Fruit fly (Drosophila melanogaster) whole organism, embryonic: ENCODE data around the gene CG11089.

Experiments
- Atf-2 ChIP-seq: fragments of 200-800 bp; sonication (Bioruptor generic); optimal IDR thresholded peaks from 2 replicates; lab custom pipeline; 2016; ENCODE audit warnings: missing biosample characterization, missing genetic modification characterization
- B-H2 ChIP-seq: fragments of 200-800 bp; sonication (Bioruptor generic); optimal IDR thresholded peaks from 2 replicates; lab custom pipeline; 2018; ENCODE audit warnings: missing biosample characterization, mild to moderate bottlenecking, missing genetic modification characterization
- CG10431 ChIP-seq: fragments of 200-800 bp; sonication (Bioruptor generic); optimal IDR thresholded peaks from 3 replicates; lab custom pipeline; 2018; ENCODE audit warnings: missing biosample characterization, mild to moderate bottlenecking, missing genetic modification characterization
- CG10462 ChIP-seq: fragments of 200-800 bp; sonication (Bioruptor generic); optimal IDR thresholded peaks from 2 replicates; lab custom pipeline; 2016; ENCODE audit warnings: missing biosample characterization, missing genetic modification characterization
- CG10565 ChIP-seq: fragments of 200-800 bp; sonication (Bioruptor generic); optimal IDR thresholded peaks from 3 replicates; lab custom pipeline; 2016; ENCODE audit warnings: missing biosample characterization, mild to moderate bottlenecking, missing genetic modification characterization
- CG10979 ChIP-seq: fragments of 200-800 bp; sonication (Bioruptor generic); optimal IDR thresholded peaks from 2 replicates; lab custom pipeline; 2018; ENCODE audit warnings: missing biosample characterization, mild to moderate bottlenecking, missing genetic modification characterization, moderate library complexity
- CG12769 ChIP-seq: fragments of 200-800 bp; sonication (Bioruptor generic); optimal IDR thresholded peaks from 2 replicates; lab custom pipeline; 2019; ENCODE audit warnings: missing biosample characterization, mild to moderate bottlenecking, missing genetic modification characterization, moderate library complexity
- CG14710 ChIP-seq: fragments of 200-800 bp; sonication (Bioruptor generic); optimal IDR thresholded peaks from 3 replicates; lab custom pipeline; 2019; ENCODE audit warnings: missing biosample characterization, mild to moderate bottlenecking, missing genetic modification characterization, moderate library complexity
- CG14860 ChIP-seq: fragments of 200-800 bp; sonication (Bioruptor generic); IDR thresholded peaks from 3 replicates; pipeline ENCODE4 v1.3.6; 2022; ENCODE audit warnings: missing biosample characterization, missing genetic modification characterization; ENCODE audit not compliant: partially characterized antibody
- CG15011 ChIP-seq: fragments of 200-800 bp; sonication (Bioruptor generic); optimal IDR thresholded peaks from 3 replicates; lab custom pipeline; 2018; ENCODE audit warnings: missing biosample characterization, mild to moderate bottlenecking, missing genetic modification characterization
- CG1602 ChIP-seq: fragments of 200-800 bp; sonication (Bioruptor generic); optimal IDR thresholded peaks from 3 replicates; lab custom pipeline; 2016; ENCODE audit warnings: missing biosample characterization, missing genetic modification characterization
- CG1603 ChIP-seq: fragments of 200-800 bp; sonication (Bioruptor generic); optimal IDR thresholded peaks from 2 replicates; lab custom pipeline; 2019; ENCODE audit warnings: missing biosample characterization, mild to moderate bottlenecking, missing genetic modification characterization, moderate library complexity
- CG16779 ChIP-seq: fragments of 200-800 bp; sonication (Bioruptor generic); IDR thresholded peaks from 2 replicates; pipeline ENCODE4 v1.3.6; 2022; ENCODE audit warnings: missing biosample characterization, missing genetic modification characterization
- CG17802 ChIP-seq: fragments of 200-800 bp; sonication (Bioruptor generic); optimal IDR thresholded peaks from 2 replicates; lab custom pipeline; 2018; ENCODE audit warnings: missing biosample characterization, mild to moderate bottlenecking, missing genetic modification characterization, moderate library complexity
- CG31388 ChIP-seq: fragments of 200-800 bp; sonication (Bioruptor generic); optimal IDR thresholded peaks from 2 replicates; lab custom pipeline; 2016; ENCODE audit warnings: missing biosample characterization, missing genetic modification characterization
- CG5245 ChIP-seq: fragments of 200-800 bp; sonication (Bioruptor generic); optimal IDR thresholded peaks from 3 replicates; lab custom pipeline; 2016; ENCODE audit warnings: missing biosample characterization, missing genetic modification characterization
- CG6272 ChIP-seq: fragments of 200-800 bp; sonication (Bioruptor generic); IDR thresholded peaks from 2 replicates; pipeline ENCODE4 v1.3.6; 2022; ENCODE audit warnings: missing biosample characterization, missing genetic modification characterization
- CG6689 ChIP-seq: fragments of 200-800 bp; sonication (Bioruptor generic); IDR thresholded peaks from 2 replicates; pipeline ENCODE4 v1.3.6; 2022; ENCODE audit warnings: missing biosample characterization, missing genetic modification characterization
- CG6791 ChIP-seq: fragments of 200-800 bp; sonication (Bioruptor generic); IDR thresholded peaks from 3 replicates; pipeline ENCODE4 v1.3.6; 2022; ENCODE audit warnings: missing biosample characterization, missing genetic modification characterization; ENCODE audit not compliant: partially characterized antibody
- CG7928 ChIP-seq: fragments of 200-800 bp; sonication (Bioruptor generic); optimal IDR thresholded peaks from 2 replicates; lab custom pipeline; 2017; ENCODE audit warnings: missing biosample characterization, mild to moderate bottlenecking, missing genetic modification characterization
- CG8281 ChIP-seq: fragments of 200-800 bp; sonication (Bioruptor generic); optimal IDR thresholded peaks from 2 replicates; lab custom pipeline; 2018; ENCODE audit warnings: missing biosample characterization, mild to moderate bottlenecking, missing genetic modification characterization, moderate library complexity
- Camta ChIP-seq: fragments of 200-800 bp; sonication (Bioruptor generic); optimal IDR thresholded peaks from 2 replicates; lab custom pipeline; 2016; ENCODE audit warnings: missing biosample characterization, missing genetic modification characterization
- Chrac-16 ChIP-seq: fragments of 200-800 bp; sonication (Bioruptor generic); optimal IDR thresholded peaks from 3 replicates; lab custom pipeline; 2016; ENCODE audit warnings: missing biosample characterization, missing genetic modification characterization
- ERR ChIP-seq: fragments of 200-800 bp; sonication (Bioruptor generic); optimal IDR thresholded peaks from 2 replicates; lab custom pipeline; 2016; ENCODE audit warnings: missing biosample characterization, missing genetic modification characterization
- Lpt ChIP-seq: fragments of >200 bp; optimal IDR thresholded peaks from 2 replicates; lab custom pipeline; 2018; ENCODE audit warnings: missing biosample characterization, missing genetic modification characterization
- Meics ChIP-seq: fragments of 200-800 bp; sonication (Bioruptor generic); optimal IDR thresholded peaks from 2 replicates; lab custom pipeline; 2017; ENCODE audit warnings: missing biosample characterization, mild to moderate bottlenecking, missing genetic modification characterization
- NC2α ChIP-seq: fragments of 200-800 bp; sonication (Bioruptor generic); optimal IDR thresholded peaks from 2 replicates; lab custom pipeline; 2016; ENCODE audit warnings: missing biosample characterization, missing genetic modification characterization
- Opbp ChIP-seq: fragments of 200-800 bp; sonication (Bioruptor generic); IDR thresholded peaks from 3 replicates; pipeline ENCODE4 v1.3.6; 2022; ENCODE audit warnings: missing biosample characterization, missing genetic modification characterization; ENCODE audit not compliant: partially characterized antibody
- Sry-δ ChIP-seq: fragments of 200-800 bp; sonication (Bioruptor generic); optimal IDR thresholded peaks from 2 replicates; lab custom pipeline; 2016; ENCODE audit warnings: missing biosample characterization, missing genetic modification characterization
- YL-1 ChIP-seq: fragments of 200-800 bp; sonication (Bioruptor generic); optimal IDR thresholded peaks from 3 replicates; lab custom pipeline; 2017; ENCODE audit warnings: missing biosample characterization, mild to moderate bottlenecking, missing genetic modification characterization
- az2 ChIP-seq: fragments of 200-800 bp; sonication (Bioruptor generic); optimal IDR thresholded peaks from 3 replicates; lab custom pipeline; 2016; ENCODE audit warnings: missing biosample characterization, missing genetic modification characterization
- br ChIP-seq: fragments of >200 bp; optimal IDR thresholded peaks from 2 replicates; lab custom pipeline; 2017
- da ChIP-seq: fragments of 200-800 bp; sonication (Bioruptor generic); optimal IDR thresholded peaks from 2 replicates; lab custom pipeline; 2016; ENCODE audit warnings: missing biosample characterization, missing genetic modification characterization
- ftz-f1 ChIP-seq: fragments of 200-800 bp; sonication (Bioruptor generic); optimal IDR thresholded peaks from 2 replicates; lab custom pipeline; 2016; ENCODE audit warnings: missing biosample characterization, missing genetic modification characterization
- gro ChIP-seq: fragments of 200-800 bp; sonication (Bioruptor generic); optimal IDR thresholded peaks from 2 replicates; lab custom pipeline; 2016; ENCODE audit warnings: missing biosample characterization, missing genetic modification characterization
- h ChIP-seq: fragments of >200 bp; optimal IDR thresholded peaks from 2 replicates; lab custom pipeline; 2017
- ham ChIP-seq: fragments of 200-800 bp; sonication (Bioruptor generic); IDR thresholded peaks from 2 replicates; pipeline ENCODE4 v1.3.6; 2022; ENCODE audit warnings: missing biosample characterization, missing genetic modification characterization
- hb ChIP-seq: fragments of 200-800 bp; sonication (Bioruptor generic); IDR thresholded peaks from 3 replicates; pipeline ENCODE4 v1.3.6; 2022; ENCODE audit warnings: missing biosample characterization, missing genetic modification characterization; ENCODE audit not compliant: partially characterized antibody
- kni ChIP-seq: fragments of 200-800 bp; sonication (Bioruptor generic); optimal IDR thresholded peaks from 3 replicates; lab custom pipeline; 2017; ENCODE audit warnings: mild to moderate bottlenecking, missing biosample characterization, missing genetic modification reagents, missing genetic modification characterization
- lilli ChIP-seq: fragments of 200-800 bp; sonication (Bioruptor generic); optimal IDR thresholded peaks from 3 replicates; lab custom pipeline; 2016; ENCODE audit warnings: missing biosample characterization, missing genetic modification characterization
- lov ChIP-seq, 2 experiments: fragments of 200-800 bp in 1 of 2; fragments of >200 bp in 1 of 2; sonication (Bioruptor generic) in 1 of 2; IDR thresholded peaks in 1 of 2; optimal IDR thresholded peaks in 1 of 2; 2 replicates in 1 of 2; 3 replicates in 1 of 2; pipeline versions ENCODE4 v1.3.6 to Lab custom; 2017 to 2022; ENCODE audit warnings: missing biosample characterization in 1 of 2, missing genetic modification characterization in 1 of 2
- nmo ChIP-seq: fragments of 200-800 bp; sonication (Bioruptor generic); optimal IDR thresholded peaks from 2 replicates; lab custom pipeline; 2018; ENCODE audit warnings: missing biosample characterization, mild to moderate bottlenecking, missing genetic modification characterization, moderate library complexity
- phol ChIP-seq: fragments of 200-800 bp; sonication (Bioruptor generic); optimal IDR thresholded peaks from 3 replicates; lab custom pipeline; 2018; ENCODE audit warnings: missing biosample characterization, mild to moderate bottlenecking, missing genetic modification characterization, moderate library complexity
- pum ChIP-seq: fragments of 200-800 bp; sonication (Bioruptor generic); optimal IDR thresholded peaks from 2 replicates; lab custom pipeline; 2016; ENCODE audit warnings: missing biosample characterization, missing genetic modification characterization
- schlank ChIP-seq: fragments of 200-800 bp; sonication (Bioruptor generic); optimal IDR thresholded peaks from 2 replicates; lab custom pipeline; 2018; ENCODE audit warnings: missing biosample characterization, mild to moderate bottlenecking, missing genetic modification characterization
- sisA ChIP-seq: fragments of 200-800 bp; sonication (Bioruptor generic); IDR thresholded peaks from 2 replicates; pipeline ENCODE4 v1.3.6; 2022; ENCODE audit warnings: missing biosample characterization, missing genetic modification characterization
- slou ChIP-seq: fragments of 200-800 bp; sonication (Bioruptor generic); optimal IDR thresholded peaks from 3 replicates; lab custom pipeline; 2016; ENCODE audit warnings: missing biosample characterization, missing genetic modification characterization
- slp2 ChIP-seq: fragments of 200-800 bp; sonication (Bioruptor generic); optimal IDR thresholded peaks from 2 replicates; lab custom pipeline; 2016; ENCODE audit warnings: missing biosample characterization, missing genetic modification characterization
- so ChIP-seq: fragments of 200-800 bp; sonication (Bioruptor generic); IDR thresholded peaks from 3 replicates; pipeline ENCODE4 v1.3.6; 2022; ENCODE audit warnings: missing biosample characterization, missing genetic modification characterization
- sug ChIP-seq: fragments of 200-800 bp; optimal IDR thresholded peaks from 2 replicates; lab custom pipeline; 2019; ENCODE audit warnings: missing biosample characterization, mild to moderate bottlenecking, missing genetic modification characterization, moderate library complexity
- toy ChIP-seq: fragments of 200-800 bp; sonication (Bioruptor generic); IDR thresholded peaks from 2 replicates; pipeline ENCODE4 v1.3.6; 2022; ENCODE audit warnings: missing biosample characterization, missing genetic modification characterization

Gene CG11089

DNA sequence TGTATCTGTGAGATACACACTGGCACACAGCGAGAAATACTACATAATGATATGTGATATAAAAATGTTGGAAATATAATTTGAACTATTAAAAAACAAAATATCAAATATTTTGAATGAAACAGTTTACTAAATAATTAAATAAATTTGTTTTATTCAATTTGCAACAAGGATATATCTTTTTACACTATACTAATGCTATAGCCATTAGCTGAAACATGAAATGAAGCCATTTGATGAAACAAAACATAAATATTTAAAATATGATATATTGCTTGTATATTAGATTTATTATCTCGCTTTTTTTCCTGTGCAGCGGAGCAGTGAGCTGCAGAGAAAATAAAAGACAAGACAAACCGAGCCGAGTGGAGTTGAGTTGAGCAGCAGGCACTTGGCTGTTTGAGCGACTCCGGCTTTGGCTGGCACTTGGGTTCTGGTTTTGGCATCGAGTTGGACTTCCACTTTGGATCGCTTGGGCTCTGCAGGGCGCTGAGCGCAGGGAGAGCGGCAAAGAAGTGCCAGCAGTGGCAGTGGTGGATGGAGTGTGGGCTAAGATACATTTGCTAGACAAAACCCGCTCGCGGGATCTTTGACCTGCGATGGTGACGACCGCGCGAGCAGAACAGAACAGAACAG, 16.6 kb downstream of the CG11089 start (continued):
- no peak for TF ChIP-seq lov (optimal IDR thresholded peaks at IDR 0.05; lab: Kevin White, UChicago)
- no peak for TF ChIP-seq lov (GFP tag; IDR thresholded peaks at IDR 0.05; lab: Robert Waterston, UW)
- TF ChIP-seq toy (GFP tag; lab: Robert Waterston, UW): no peak
- peak; percentile 68 for TF ChIP-seq sisA
- TF ChIP-seq Camta: no peak
- no peak for TF ChIP-seq NC2α (GFP tag; lab: Kevin White, UChicago)
- no peak for TF ChIP-seq CG10565 (GFP tag; lab: Kevin White, UChicago)
- TF ChIP-seq CG8281 (tag; lab: Kevin White, UChicago): peak; percentile 58
- TF ChIP-seq nmo: peak; percentile 95
- TF ChIP-seq YL-1 (GFP tag; lab: Kevin White, UChicago): no peak
- TF ChIP-seq pum (GFP tag; lab: Kevin White, UChicago): no peak
- no peak for TF ChIP-seq CG12769 (tag; lab: Kevin White, UChicago)
- TF ChIP-seq CG10979 (tag; lab: Kevin White, UChicago): peak; percentile 95
- TF ChIP-seq kni (GFP tag; lab: Kevin White, UChicago): peak; percentile 22
- no peak for TF ChIP-seq CG6272 (GFP tag; lab: Robert Waterston, UW)
- no peak for TF ChIP-seq CG5245
- TF ChIP-seq ERR (GFP tag; lab: Kevin White, UChicago): no peak
- TF ChIP-seq CG14860: no peak
- TF ChIP-seq da (GFP tag; lab: Kevin White, UChicago): no peak
- no peak for TF ChIP-seq CG31388
- no peak for TF ChIP-seq slp2 (GFP tag; lab: Kevin White, UChicago)
- no peak for TF ChIP-seq ftz-f1 (GFP tag; lab: Kevin White, UChicago)
- TF ChIP-seq CG15011: peak; percentile 75
- no peak for TF ChIP-seq hb
- peak; percentile 45 for TF ChIP-seq CG10431 (GFP tag; lab: Kevin White, UChicago)
- peak; percentile 49 for TF ChIP-seq Chrac-16 (GFP tag; lab: Kevin White, UChicago)
- TF ChIP-seq CG10462 (GFP tag; lab: Kevin White, UChicago): no peak
- peak; percentile 14 for TF ChIP-seq CG7928 (GFP tag; lab: Kevin White, UChicago)
- TF ChIP-seq ham (GFP tag; lab: Robert Waterston, UW): no peak
- TF ChIP-seq Meics (GFP tag; lab: Kevin White, UChicago): peak; percentile 82
- TF ChIP-seq so: peak; percentile 60; the same call in 2 of the 3 replicates
- TF ChIP-seq lilli: peak; percentile 17
- TF ChIP-seq CG1603 (tag; lab: Kevin White, UChicago): no peak
- no peak for TF ChIP-seq schlank (tag; lab: Kevin White, UChicago)
- no peak for TF ChIP-seq Atf-2 (GFP tag; lab: Kevin White, UChicago)
- peak; percentile 60 for TF ChIP-seq CG1602 (GFP tag; lab: Kevin White, UChicago)
- TF ChIP-seq CG6689 (GFP tag; lab: Robert Waterston, UW): peak; percentile 86
- no peak for TF ChIP-seq h (lab: Kevin White, UChicago)
- TF ChIP-seq CG16779: no peak
- TF ChIP-seq Lpt (GFP tag; lab: Kevin White, UChicago): no peak
- TF ChIP-seq Sry-δ (GFP tag; lab: Kevin White, UChicago): no peak
- no peak for TF ChIP-seq br (lab: Kevin White, UChicago)
- TF ChIP-seq phol (tag; lab: Kevin White, UChicago): peak; percentile 92
- TF ChIP-seq CG14710 (tag; lab: Kevin White, UChicago): peak; percentile 94
- no peak for TF ChIP-seq CG17802
- no peak for TF ChIP-seq B-H2 (GFP tag; lab: Kevin White, UChicago)
- no peak for TF ChIP-seq sug
- no peak for TF ChIP-seq slou (GFP tag; lab: Kevin White, UChicago)
- peak; percentile 67 for TF ChIP-seq az2 (GFP tag; lab: Kevin White, UChicago)
- no peak for TF ChIP-seq Opbp (GFP tag; lab: Robert Waterston, UW)
- no peak for TF ChIP-seq CG6791 (GFP tag; lab: Robert Waterston, UW)
- no peak for TF ChIP-seq gro (GFP tag; lab: Kevin White, UChicago)
